Fruit fly (Drosophila melanogaster) whole organism, embryonic: ENCODE measurements around the gene CG13086.

Source experiments
- Antp ChIP-seq: fragments of 200-800 bp; sonication (Bioruptor generic); optimal IDR thresholded peaks from 3 replicates; lab custom pipeline; 2016; ENCODE audit warnings: missing biosample characterization, missing genetic modification characterization
- Blimp-1 ChIP-seq: fragments of 200-800 bp; sonication (Bioruptor generic); optimal IDR thresholded peaks from 3 replicates; lab custom pipeline; 2018; ENCODE audit warnings: missing biosample characterization, missing genetic modification characterization, mild to moderate bottlenecking, moderate library complexity, missing genetic modification reagents
- CG10979 ChIP-seq: fragments of 200-800 bp; sonication (Bioruptor generic); optimal IDR thresholded peaks from 2 replicates; lab custom pipeline; 2018; ENCODE audit warnings: missing biosample characterization, mild to moderate bottlenecking, missing genetic modification characterization, moderate library complexity
- CG11504 ChIP-seq: fragments of 200-800 bp; sonication (Bioruptor generic); optimal IDR thresholded peaks from 3 replicates; lab custom pipeline; 2019; ENCODE audit warnings: missing biosample characterization, mild to moderate bottlenecking, missing genetic modification characterization, moderate library complexity
- CG13775 ChIP-seq: fragments of 200-800 bp; sonication (Bioruptor generic); optimal IDR thresholded peaks from 3 replicates; lab custom pipeline; 2017; ENCODE audit warnings: missing biosample characterization, mild to moderate bottlenecking, missing genetic modification characterization
- CG1603 ChIP-seq: fragments of 200-800 bp; sonication (Bioruptor generic); optimal IDR thresholded peaks from 2 replicates; lab custom pipeline; 2019; ENCODE audit warnings: missing biosample characterization, mild to moderate bottlenecking, missing genetic modification characterization, moderate library complexity
- CG17568 ChIP-seq: fragments of 200-800 bp; sonication (Bioruptor generic); optimal IDR thresholded peaks from 2 replicates; lab custom pipeline; 2018; ENCODE audit warnings: missing biosample characterization, mild to moderate bottlenecking, missing genetic modification characterization, moderate library complexity
- CG17612 ChIP-seq: fragments of 200-800 bp; sonication (Bioruptor generic); IDR thresholded peaks from 2 replicates; pipeline ENCODE4 v1.3.6; 2022; ENCODE audit warnings: missing biosample characterization, missing genetic modification characterization
- CG17829 ChIP-seq: fragments of 200-800 bp; optimal IDR thresholded peaks from 2 replicates; lab custom pipeline; 2019; ENCODE audit warnings: missing biosample characterization, mild to moderate bottlenecking, missing genetic modification characterization, moderate library complexity
- CG2712 ChIP-seq: fragments of 200-800 bp; optimal IDR thresholded peaks from 3 replicates; lab custom pipeline; 2019; ENCODE audit warnings: missing biosample characterization, mild to moderate bottlenecking, missing genetic modification characterization, moderate library complexity
- CG30020 ChIP-seq: fragments of 200-800 bp; optimal IDR thresholded peaks from 2 replicates; lab custom pipeline; 2019; ENCODE audit warnings: missing biosample characterization, mild to moderate bottlenecking, missing genetic modification characterization, moderate library complexity
- CG30403 ChIP-seq: fragments of 200-800 bp; sonication (Bioruptor generic); optimal IDR thresholded peaks from 3 replicates; lab custom pipeline; 2016; ENCODE audit warnings: missing biosample characterization, missing genetic modification characterization
- CG4282 ChIP-seq: fragments of 200-800 bp; sonication (Bioruptor generic); optimal IDR thresholded peaks from 2 replicates; lab custom pipeline; 2016; ENCODE audit warnings: missing biosample characterization, missing genetic modification characterization
- CG6175 ChIP-seq: fragments of 200-800 bp; sonication (Bioruptor generic); IDR thresholded peaks from 3 replicates; pipeline ENCODE4 v1.3.6; 2022; ENCODE audit warnings: missing biosample characterization, missing genetic modification characterization
- CG6654 ChIP-seq: fragments of 200-800 bp; sonication (Bioruptor generic); optimal IDR thresholded peaks from 2 replicates; lab custom pipeline; 2017; ENCODE audit warnings: missing biosample characterization, mild to moderate bottlenecking, missing genetic modification characterization
- CG6791 ChIP-seq: fragments of 200-800 bp; sonication (Bioruptor generic); IDR thresholded peaks from 3 replicates; pipeline ENCODE4 v1.3.6; 2022; ENCODE audit warnings: missing biosample characterization, missing genetic modification characterization; ENCODE audit not compliant: partially characterized antibody
- CG7963 ChIP-seq: fragments of 200-800 bp; sonication (Bioruptor generic); IDR thresholded peaks from 3 replicates; pipeline ENCODE4 v1.3.6; 2022; ENCODE audit warnings: missing biosample characterization, missing genetic modification characterization; ENCODE audit not compliant: partially characterized antibody
- HHEX ChIP-seq: fragments of 200-800 bp; sonication (Bioruptor generic); optimal IDR thresholded peaks from 3 replicates; lab custom pipeline; 2017; ENCODE audit warnings: missing biosample characterization, mild to moderate bottlenecking, missing genetic modification characterization, missing genetic modification reagents
- HLH3B ChIP-seq: fragments of 200-800 bp; sonication (Bioruptor generic); IDR thresholded peaks from 2 replicates; pipeline ENCODE4 v1.3.6; 2022; ENCODE audit warnings: missing biosample characterization, missing genetic modification characterization
- Hr51 ChIP-seq, 2 experiments: fragments of 200-800 bp; sonication (Bioruptor generic); optimal IDR thresholded peaks; 2 replicates in 1 of 2; 3 replicates in 1 of 2; lab custom pipeline; 2016 to 2018; ENCODE audit warnings: missing biosample characterization in 2 of 2, missing genetic modification characterization in 2 of 2, mild to moderate bottlenecking in 1 of 2, moderate library complexity in 1 of 2
- Jarid2 ChIP-seq: fragments of 200-800 bp; sonication (Bioruptor generic); optimal IDR thresholded peaks from 3 replicates; lab custom pipeline; 2017; ENCODE audit warnings: mild to moderate bottlenecking, missing biosample characterization, missing genetic modification reagents, missing genetic modification characterization
- Lim3 ChIP-seq: fragments of 200-800 bp; sonication (Bioruptor generic); IDR thresholded peaks from 2 replicates; pipeline ENCODE4 v1.3.6; 2022; ENCODE audit warnings: missing biosample characterization, missing genetic modification characterization
- Max ChIP-seq: fragments of 200-800 bp; sonication (Bioruptor generic); optimal IDR thresholded peaks from 2 replicates; lab custom pipeline; 2016; ENCODE audit warnings: missing biosample characterization, mild to moderate bottlenecking, missing genetic modification characterization
- Med ChIP-seq: fragments of 200-800 bp; sonication (Bioruptor generic); peaks from one replicate; lab custom pipeline; 2016; ENCODE audit warnings: missing biosample characterization, missing genetic modification characterization, mild to moderate bottlenecking, inconsistent platforms, moderate library complexity
- Ravus ChIP-seq: fragments of 200-800 bp; sonication (Bioruptor generic); IDR thresholded peaks from 2 replicates; pipeline ENCODE4 v1.3.6; 2022; ENCODE audit warnings: missing biosample characterization, missing genetic modification characterization
- Rx ChIP-seq: fragments of 200-800 bp; sonication (Bioruptor generic); IDR thresholded peaks from 2 replicates; pipeline ENCODE4 v1.3.6; 2022; ENCODE audit warnings: missing biosample characterization, missing genetic modification characterization
- Sox102F ChIP-seq: fragments of 200-800 bp; sonication (Bioruptor generic); optimal IDR thresholded peaks from 2 replicates; lab custom pipeline; 2018; ENCODE audit warnings: missing biosample characterization, mild to moderate bottlenecking, missing genetic modification characterization, moderate library complexity
- Trl ChIP-seq, 3 experiments: fragments of >200 bp in 2 of 3; fragments of 200-800 bp in 1 of 3; sonication (Bioruptor generic) in 1 of 3; optimal IDR thresholded peaks; 2 replicates in 1 of 3; 3 replicates in 2 of 3; lab custom pipeline; 2016 to 2017; ENCODE audit warnings: missing biosample characterization in 1 of 3, missing genetic modification characterization in 1 of 3
- al ChIP-seq: fragments of 200-800 bp; sonication (Bioruptor generic); IDR thresholded peaks from 2 replicates; pipeline ENCODE4 v1.3.6; 2022; ENCODE audit warnings: missing biosample characterization, missing genetic modification characterization
- ash1 ChIP-seq: fragments of 200-800 bp; sonication (Bioruptor generic); optimal IDR thresholded peaks from 2 replicates; lab custom pipeline; 2018; ENCODE audit warnings: missing biosample characterization, mild to moderate bottlenecking, missing genetic modification characterization
- bsh ChIP-seq, 2 experiments: fragments of 200-800 bp; sonication (Bioruptor generic); optimal IDR thresholded peaks; 2 replicates each; lab custom pipeline; 2017 to 2018; ENCODE audit warnings: mild to moderate bottlenecking in 2 of 2, missing biosample characterization in 2 of 2, missing genetic modification characterization in 2 of 2, moderate library complexity in 1 of 2
- crp ChIP-seq, 2 experiments: fragments of 200-800 bp; sonication (Bioruptor generic); optimal IDR thresholded peaks; 2 replicates in 1 of 2; 3 replicates in 1 of 2; lab custom pipeline; 2017; ENCODE audit warnings: missing biosample characterization in 2 of 2, missing genetic modification characterization in 2 of 2, mild to moderate bottlenecking in 1 of 2, moderate library complexity in 1 of 2
- dmrt99B ChIP-seq: fragments of 200-800 bp; sonication (Bioruptor generic); optimal IDR thresholded peaks from 2 replicates; lab custom pipeline; 2018; ENCODE audit warnings: missing biosample characterization, mild to moderate bottlenecking, missing genetic modification characterization, moderate library complexity
- en ChIP-seq: fragments of 200-800 bp; sonication (Bioruptor generic); optimal IDR thresholded peaks from 2 replicates; lab custom pipeline; 2016; ENCODE audit warnings: missing biosample characterization, missing genetic modification characterization
- eve ChIP-seq, 2 experiments: fragments of >200 bp; optimal IDR thresholded peaks; 2 replicates each; lab custom pipeline; 2017; ENCODE audit warnings: missing biosample characterization in 2 of 2, missing genetic modification characterization in 2 of 2
- fd3F ChIP-seq: fragments of 200-800 bp; sonication (Bioruptor generic); optimal IDR thresholded peaks from 2 replicates; lab custom pipeline; 2018; ENCODE audit warnings: missing biosample characterization, mild to moderate bottlenecking, missing genetic modification characterization, moderate library complexity
- gcm2 ChIP-seq: fragments of 200-800 bp; sonication (Bioruptor generic); optimal IDR thresholded peaks from 2 replicates; lab custom pipeline; 2016; ENCODE audit warnings: missing biosample characterization, missing genetic modification characterization
- jing ChIP-seq: fragments of 200-800 bp; sonication (Bioruptor generic); optimal IDR thresholded peaks from 2 replicates; lab custom pipeline; 2018; ENCODE audit warnings: missing biosample characterization, mild to moderate bottlenecking, missing genetic modification characterization
- nmo ChIP-seq: fragments of 200-800 bp; sonication (Bioruptor generic); optimal IDR thresholded peaks from 2 replicates; lab custom pipeline; 2018; ENCODE audit warnings: missing biosample characterization, mild to moderate bottlenecking, missing genetic modification characterization, moderate library complexity
- onecut ChIP-seq: fragments of 200-800 bp; sonication (Bioruptor generic); IDR thresholded peaks from 2 replicates; pipeline ENCODE4 v1.3.6; 2022; ENCODE audit warnings: missing biosample characterization, missing genetic modification characterization
- phol ChIP-seq: fragments of 200-800 bp; sonication (Bioruptor generic); optimal IDR thresholded peaks from 3 replicates; lab custom pipeline; 2018; ENCODE audit warnings: missing biosample characterization, mild to moderate bottlenecking, missing genetic modification characterization, moderate library complexity
- pita ChIP-seq: fragments of 200-800 bp; sonication (Bioruptor generic); optimal IDR thresholded peaks from 2 replicates; lab custom pipeline; 2017; ENCODE audit warnings: missing biosample characterization, mild to moderate bottlenecking, missing genetic modification characterization
- prd ChIP-seq, 3 experiments: fragments of >200 bp in 2 of 3; fragments of 200-800 bp in 1 of 3; sonication (Bioruptor generic) in 1 of 3; optimal IDR thresholded peaks in 2 of 3; IDR thresholded peaks in 1 of 3; 2 replicates in 2 of 3; 3 replicates in 1 of 3; pipeline versions ENCODE4 v1.3.6 to Lab custom; 2017 to 2022; ENCODE audit warnings: missing biosample characterization in 1 of 3, missing genetic modification characterization in 1 of 3
- psq ChIP-seq: fragments of 200-800 bp; sonication (Bioruptor generic); optimal IDR thresholded peaks from 2 replicates; lab custom pipeline; 2017; ENCODE audit warnings: missing biosample characterization, missing genetic modification characterization
- sd ChIP-seq: fragments of 200-800 bp; sonication (Bioruptor generic); optimal IDR thresholded peaks from 3 replicates; lab custom pipeline; 2018; ENCODE audit warnings: missing biosample characterization, mild to moderate bottlenecking, missing genetic modification characterization, moderate library complexity
- sens ChIP-seq: fragments of 200-800 bp; sonication (Bioruptor generic); peaks from one replicate; lab custom pipeline; 2016; ENCODE audit warnings: missing biosample characterization, missing genetic modification characterization
- stc ChIP-seq: fragments of 200-800 bp; sonication (Bioruptor generic); IDR thresholded peaks from 2 replicates; pipeline ENCODE4 v1.3.6; 2022; ENCODE audit warnings: missing biosample characterization, missing genetic modification characterization
- tll ChIP-seq, 2 experiments: fragments of 200-800 bp in 1 of 2; fragments of >200 bp in 1 of 2; sonication (Bioruptor generic) in 1 of 2; optimal IDR thresholded peaks; 2 replicates each; lab custom pipeline; 2017 to 2019; ENCODE audit warnings: missing biosample characterization in 2 of 2, missing genetic modification characterization in 2 of 2, mild to moderate bottlenecking in 1 of 2, moderate library complexity in 1 of 2
- vvl ChIP-seq: fragments of 200-800 bp; sonication (Bioruptor generic); IDR thresholded peaks from 2 replicates; pipeline ENCODE4 v1.3.6; 2022; ENCODE audit warnings: missing biosample characterization, missing genetic modification characterization

The CG13086 gene

DNA sequence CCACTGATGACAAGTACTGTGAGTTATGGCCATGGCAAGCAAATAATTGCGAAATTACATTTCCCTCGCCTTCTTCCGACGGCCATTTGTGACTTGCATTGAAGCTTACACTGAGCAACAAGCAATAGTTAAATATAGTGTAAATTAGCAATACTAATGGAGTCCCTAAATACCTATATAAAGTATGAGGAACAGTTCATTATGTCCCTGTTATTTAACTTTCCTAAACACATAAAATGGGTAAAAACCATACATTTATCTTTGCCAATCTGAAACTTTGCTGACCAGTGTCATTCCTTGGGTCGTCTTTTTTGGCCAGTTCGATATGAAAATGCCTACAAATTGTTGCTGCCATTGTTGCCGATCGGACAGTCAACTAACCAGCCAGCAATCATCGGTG lies 38.8 kb upstream of the CG13086 start (continued):
- TF ChIP-seq crp (GFP tag; optimal IDR thresholded peaks at IDR 0.05; lab: Kevin White, UChicago) (no peak), prd (optimal IDR thresholded peaks at IDR 0.05; lab: Kevin White, UChicago) (no peak), prd (GFP tag; IDR thresholded peaks at IDR 0.05; lab: Robert Waterston, UW) (peak; percentile 35; the same call in 1 of the 3 replicates), nmo (peak; percentile 6), stc (GFP tag; lab: Robert Waterston, UW) (0 out of 2 replicates have a peak, but pooled peaks have one; percentile 32), gcm2 (GFP tag; lab: Kevin White, UChicago) (no peak), Ravus (GFP tag; lab: Robert Waterston, UW) (no peak), CG4282 (GFP tag; lab: Kevin White, UChicago) (no peak), fd3F (GFP tag; lab: Kevin White, UChicago) (no peak), Med (GFP tag; lab: Kevin White, UChicago) (peak; percentile 70), tll (GFP tag; optimal IDR thresholded peaks at IDR 0.05; lab: Kevin White, UChicago) (no peak), CG30403 (GFP tag; lab: Kevin White, UChicago) (no peak), CG1603 (tag; lab: Kevin White, UChicago) (peak; percentile 61), pita (GFP tag; lab: Kevin White, UChicago) (no peak), Sox102F (GFP tag; lab: Kevin White, UChicago) (peak; percentile 44), Rx (GFP tag; lab: Robert Waterston, UW) (0 out of 2 replicates have a peak, but pooled peaks have one; percentile 15), vvl (GFP tag; lab: Robert Waterston, UW) (peak; percentile 27; the same call in 1 of the 2 replicates), CG17568 (no peak), CG13775 (GFP tag; lab: Kevin White, UChicago) (no peak), CG7963 (GFP tag; lab: Robert Waterston, UW) (no peak), Antp (no peak), sens (GFP tag; lab: Kevin White, UChicago) (peak; percentile 83), CG30020 (no peak), Trl (optimal IDR thresholded peaks at IDR 0.05; lab: Kevin White, UChicago) (no peak), Trl (GFP tag; optimal IDR thresholded peaks at IDR 0.05; lab: Kevin White, UChicago) (no peak), HHEX (GFP tag; lab: Kevin White, UChicago) (no peak), jing (GFP tag; lab: Kevin White, UChicago) (peak; percentile 3), psq (GFP tag; lab: Kevin White, UChicago) (no peak), Max (GFP tag; lab: Kevin White, UChicago) (no peak), phol (tag; lab: Kevin White, UChicago) (peak; percentile 39), Jarid2 (GFP tag; lab: Kevin White, UChicago) (no peak), onecut (GFP tag; lab: Robert Waterston, UW) (no peak), HLH3B (GFP tag; lab: Robert Waterston, UW) (peak; percentile 43; the same call in 1 of the 2 replicates), Hr51 (GFP tag; optimal IDR thresholded peaks at IDR 0.05; lab: Kevin White, UChicago) (peak in 1 of 2 experiments; percentile 19), CG17612 (GFP tag; lab: Robert Waterston, UW) (no peak), sd (no peak), CG17829 (tag; lab: Kevin White, UChicago) (peak; percentile 19), dmrt99B (tag; lab: Kevin White, UChicago) (peak; percentile 45), CG11504 (peak; percentile 33), eve (GFP tag; optimal IDR thresholded peaks at IDR 0.05; lab: Kevin White, UChicago) (no peak), en (GFP tag; lab: Kevin White, UChicago) (no peak), bsh (GFP tag; optimal IDR thresholded peaks at IDR 0.05; lab: Kevin White, UChicago) (peak in 1 of 2 experiments; percentile 24), al (GFP tag; lab: Robert Waterston, UW) (no peak), CG6654 (no peak), Lim3 (GFP tag; lab: Robert Waterston, UW) (no peak), CG6175 (no peak), CG6791 (GFP tag; lab: Robert Waterston, UW) (no peak), CG10979 (tag; lab: Kevin White, UChicago) (peak; percentile 34), Blimp-1 (GFP tag; lab: Kevin White, UChicago) (peak; percentile 34), CG2712 (tag; lab: Kevin White, UChicago) (peak; percentile 25), ash1 (GFP tag; lab: Kevin White, UChicago) (no peak)
